Worm (Caenorhabditis elegans): ENCODE measurements around the gene adr-2.

DNA sequence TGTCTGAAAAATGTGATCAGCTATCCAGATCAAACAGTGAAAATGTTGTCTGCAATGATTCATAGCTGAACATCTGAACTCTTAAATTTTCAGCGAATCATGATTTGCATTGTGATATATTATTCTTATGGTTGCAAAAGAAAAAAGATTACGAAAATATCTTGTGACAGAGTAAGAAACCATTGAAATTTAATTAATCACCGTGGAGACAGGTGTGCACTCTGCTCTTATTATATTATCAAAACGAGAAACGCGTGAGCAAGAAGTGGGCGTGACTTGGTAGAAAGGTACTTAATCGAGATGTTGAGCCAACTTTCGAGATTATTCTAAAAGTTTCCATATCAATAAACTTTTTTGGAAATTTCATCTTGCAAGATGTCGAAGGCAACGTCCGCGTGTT lies 10.3 kb upstream of the adr-2 start, which contains the start of gene osm-10:
- TF ChIP-seq nhr-12 (tag; optimal IDR thresholded peaks at IDR 0.05) (no peak), lin-39 (tag; optimal IDR thresholded peaks at IDR 0.05) (no peak), unc-39 (tag; optimal IDR thresholded peaks at IDR 0.05) (no peak), ceh-9 (tag; optimal IDR thresholded peaks at IDR 0.05) (no peak), pha-4 (tag; optimal IDR thresholded peaks at IDR 0.05) (no peak), snpc-4 (tag; optimal IDR thresholded peaks at IDR 0.05) (no peak)
